Fruit fly (Drosophila melanogaster): ENCODE data around the gene HtrA2.

- TF ChIP-seq insv (optimal IDR thresholded peaks at IDR 0.05) = no peak
- no peak for TF ChIP-seq Sin3A (optimal IDR thresholded peaks at IDR 0.05)
- TF ChIP-seq Myc (optimal IDR thresholded peaks at IDR 0.05) = no peak
- no peak for TF ChIP-seq h (optimal IDR thresholded peaks at IDR 0.05)
- no peak for TF ChIP-seq ttk (optimal IDR thresholded peaks at IDR 0.05)
These were observed 49.1 kb upstream of the HtrA2 start, which contains the start of gene Jig for dm6 chr3R:14560635-14561034.
